Worm (Caenorhabditis elegans) whole organism, young adult: Measurements from ENCODE around the gene trap-2.

Source experiments
- C06A6.2 ChIP-seq: fragments of 200-800 bp; sonication (Bioruptor generic); conservative IDR thresholded peaks from 2 replicates; pipeline ENCODE4 v1.3.6; 2022; ENCODE audit warnings: missing genetic modification characterization, missing compliant biosample characterization
- F10E7.11 ChIP-seq: sonication (generic microtip); optimal IDR thresholded peaks from 2 replicates; lab custom pipeline; 2017; ENCODE audit warnings: mild to moderate bottlenecking, missing genetic modification characterization, moderate library complexity, missing compliant biosample characterization
- hlh-26 ChIP-seq: fragments of 200-800 bp; sonication (Bioruptor generic); conservative IDR thresholded peaks from 2 replicates; pipeline ENCODE4 v1.3.6; 2022; ENCODE audit warnings: missing genetic modification reagents, missing genetic modification characterization, missing compliant biosample characterization
- nhr-90 ChIP-seq: sonication (generic microtip); optimal IDR thresholded peaks from 2 replicates; lab custom pipeline; 2016; ENCODE audit warnings: missing genotype, mild to moderate bottlenecking, missing genetic modification characterization, missing compliant biosample characterization

DNA sequence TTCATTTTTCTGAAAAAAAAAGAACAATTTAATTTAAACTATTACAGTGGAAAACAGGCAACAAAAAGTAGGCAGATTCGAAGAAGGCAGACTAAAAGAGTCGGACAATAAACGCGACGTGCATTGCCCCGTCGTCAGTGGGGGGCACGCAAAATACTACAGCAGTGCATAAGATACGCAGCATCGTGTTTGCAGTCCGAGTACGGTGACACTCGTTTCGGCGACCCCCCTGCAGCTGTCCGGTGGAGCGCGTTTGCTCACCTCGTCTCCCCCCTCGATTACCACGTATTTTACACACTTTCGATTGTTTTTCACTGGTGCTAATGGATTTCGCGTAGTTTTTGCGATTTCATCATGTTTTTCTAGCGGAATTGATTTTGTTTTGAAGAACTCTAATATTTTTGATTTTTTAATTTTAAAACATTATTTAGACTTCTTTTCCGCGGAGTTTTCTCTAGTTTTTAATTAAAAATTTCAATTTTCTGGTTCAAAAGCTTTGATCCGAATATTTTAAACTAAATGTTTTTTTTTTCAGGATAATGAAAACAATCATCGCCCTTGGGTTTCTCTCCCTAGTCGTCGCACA is at the start of gene trap-2, which contains the start of gene ile-2:
- no peak for TF ChIP-seq hlh-26
- TF ChIP-seq F10E7.11 (tag; lab: Kevin White, UChicago), result no peak
- TF ChIP-seq C06A6.2 (GFP tag; lab: Robert Waterston, UW), result peak; percentile 61
- TF ChIP-seq nhr-90 (tag; lab: Kevin White, UChicago), result peak; percentile 95
